Worm (Caenorhabditis elegans): Measurements from ENCODE around the gene ant-1.4.

- TF ChIP-seq duxl-1 (tag; optimal IDR thresholded peaks at IDR 0.05; ENCODE audit: poor library complexity) (no peak), lin-13 (GFP tag; optimal IDR thresholded peaks at IDR 0.05) (no peak), ceh-28 (tag; optimal IDR thresholded peaks at IDR 0.05) (no peak), lin-15B (tag; optimal IDR thresholded peaks at IDR 0.05) (no peak), unc-130 (GFP tag; optimal IDR thresholded peaks at IDR 0.05) (no peak), lim-7 (GFP tag; IDR thresholded peaks at IDR 0.05) (no peak)
Measured at ce11 chrIV:8473756-8474155, 13.6 kb upstream of the ant-1.4 start, which contains the start of gene C28C12.11.
